Worm (Caenorhabditis elegans) whole organism, L1 larva: ENCODE measurements around the gene nhr-213.

Experiments used
- F16B12.6 ChIP-seq: fragments of 150-350 bp; optimal IDR thresholded peaks from 2 replicates; lab custom pipeline; 2014; ENCODE audit warnings: missing biosample characterization, missing genetic modification characterization
- aly-2 ChIP-seq: fragments of 150-350 bp; optimal IDR thresholded peaks from 2 replicates; lab custom pipeline; 2014; ENCODE audit warnings: missing biosample characterization, missing genetic modification characterization
- ama-1 ChIP-seq: fragments of 150-350 bp; optimal IDR thresholded peaks from 2 replicates; lab custom pipeline; 2014
- ceh-8 ChIP-seq: fragments of 200-800 bp; sonication (Bioruptor generic); optimal IDR thresholded peaks from 2 replicates; lab custom pipeline; 2018; ENCODE audit warnings: mild to moderate bottlenecking, missing genetic modification characterization, moderate library complexity, missing compliant biosample characterization
- ceh-88 ChIP-seq: fragments of 200-800 bp; sonication (Bioruptor generic); IDR thresholded peaks from 2 replicates; pipeline ENCODE4 v1.3.6; 2022; ENCODE audit warnings: missing genetic modification characterization, missing compliant biosample characterization
- ceh-90 ChIP-seq: sonication (generic microtip); optimal IDR thresholded peaks from 2 replicates; lab custom pipeline; 2016; ENCODE audit warnings: missing genetic modification characterization, missing compliant biosample characterization
- ces-1 ChIP-seq: fragments of 150-350 bp; optimal IDR thresholded peaks from 2 replicates; lab custom pipeline; 2014; ENCODE audit warnings: missing biosample characterization, missing genetic modification reagents, missing genetic modification characterization
- efl-1 ChIP-seq, 4 experiments: fragments of 150-350 bp; optimal IDR thresholded peaks in 3 of 4; peaks in 1 of 4; 1 replicate in 1 of 4; 2 replicates in 3 of 4; lab custom pipeline; 2014; ENCODE audit warnings: missing biosample characterization in 2 of 4, missing genetic modification characterization in 2 of 4, missing genetic modification reagents in 2 of 4
- egl-27 ChIP-seq, 2 experiments: fragments of 150-350 bp in 1 of 2; sonication (generic microtip); optimal IDR thresholded peaks; 3 replicates each; lab custom pipeline; 2017 to 2018; ENCODE audit warnings: missing biosample characterization in 2 of 2, missing genetic modification characterization in 2 of 2, missing genetic modification reagents in 2 of 2
- elt-2 ChIP-seq: sonication (generic microtip); optimal IDR thresholded peaks from 2 replicates; lab custom pipeline; 2016; ENCODE audit warnings: missing genetic modification characterization, mild to moderate bottlenecking, inconsistent platforms, missing compliant biosample characterization, missing genetic modification reagents
- ets-5 ChIP-seq: fragments of 200-800 bp; sonication (Bioruptor generic); IDR thresholded peaks from 2 replicates; pipeline ENCODE4 v1.3.6; 2022; ENCODE audit warnings: missing genetic modification characterization, missing compliant biosample characterization
- fkh-8 ChIP-seq: sonication (generic microtip); optimal IDR thresholded peaks from 2 replicates; lab custom pipeline; 2016; ENCODE audit warnings: mild to moderate bottlenecking, missing genetic modification characterization, missing compliant biosample characterization
- fos-1 ChIP-seq: fragments of 150-350 bp; optimal IDR thresholded peaks from 2 replicates; lab custom pipeline; 2014; ENCODE audit warnings: missing biosample characterization, missing genetic modification characterization
- lin-39 ChIP-seq: fragments of 150-350 bp; optimal IDR thresholded peaks from 2 replicates; lab custom pipeline; 2014; ENCODE audit warnings: missing biosample characterization, missing genetic modification reagents, missing genetic modification characterization
- lsy-2 ChIP-seq, 2 experiments: fragments of 150-350 bp; optimal IDR thresholded peaks; 2 replicates each; lab custom pipeline; 2014; ENCODE audit warnings: missing biosample characterization in 2 of 2, missing genetic modification characterization in 2 of 2
- mep-1 ChIP-seq: fragments of 150-350 bp; optimal IDR thresholded peaks from 2 replicates; lab custom pipeline; 2014; ENCODE audit warnings: missing biosample characterization, missing genetic modification characterization
- nhr-11 ChIP-seq: fragments of 150-350 bp; optimal IDR thresholded peaks from 2 replicates; lab custom pipeline; 2014; ENCODE audit warnings: missing biosample characterization, missing genetic modification characterization
- nhr-12 ChIP-seq: sonication (generic microtip); optimal IDR thresholded peaks from 2 replicates; lab custom pipeline; 2017; ENCODE audit warnings: missing biosample characterization, missing genetic modification characterization
- nhr-19 ChIP-seq: fragments of 200-800 bp; sonication (Bioruptor generic); conservative IDR thresholded peaks from 2 replicates; pipeline ENCODE4 v1.3.6; 2022; ENCODE audit warnings: missing genetic modification characterization, missing compliant biosample characterization
- nhr-28 ChIP-seq: fragments of 150-350 bp; optimal IDR thresholded peaks from 2 replicates; lab custom pipeline; 2014; ENCODE audit warnings: missing biosample characterization, missing genetic modification characterization
- nhr-84 ChIP-seq: sonication (generic microtip); optimal IDR thresholded peaks from 2 replicates; lab custom pipeline; 2017; ENCODE audit warnings: missing biosample characterization, missing genetic modification characterization
- pax-3 ChIP-seq: fragments of 200-800 bp; sonication (Bioruptor generic); optimal IDR thresholded peaks from 2 replicates; lab custom pipeline; 2018; ENCODE audit warnings: mild to moderate bottlenecking, missing genetic modification characterization, moderate library complexity, missing compliant biosample characterization
- pqm-1 ChIP-seq: sonication (generic microtip); optimal IDR thresholded peaks from 3 replicates; lab custom pipeline; 2017; ENCODE audit warnings: missing biosample characterization, missing genetic modification characterization
- rnt-1 ChIP-seq: sonication (generic microtip); optimal IDR thresholded peaks from 2 replicates; lab custom pipeline; 2016; ENCODE audit warnings: mild to moderate bottlenecking, missing genetic modification characterization, moderate library complexity, missing compliant biosample characterization
- snpc-4 ChIP-seq: fragments of 150-350 bp; optimal IDR thresholded peaks from 2 replicates; lab custom pipeline; 2014; ENCODE audit warnings: missing biosample characterization, missing genetic modification characterization
- sptf-1 ChIP-seq: fragments of 150-350 bp; optimal IDR thresholded peaks from 2 replicates; lab custom pipeline; 2014; ENCODE audit warnings: missing biosample characterization, missing genetic modification characterization
- sup-37 ChIP-seq: fragments of 200-800 bp; sonication (Bioruptor generic); optimal IDR thresholded peaks from 2 replicates; lab custom pipeline; 2018; ENCODE audit warnings: mild to moderate bottlenecking, missing genetic modification characterization, missing compliant biosample characterization
- tbx-2 ChIP-seq: sonication (generic microtip); optimal IDR thresholded peaks from 2 replicates; lab custom pipeline; 2016; ENCODE audit warnings: missing genetic modification characterization, missing compliant biosample characterization
- tlp-1 ChIP-seq: fragments of 150-350 bp; optimal IDR thresholded peaks from 2 replicates; lab custom pipeline; 2014; ENCODE audit warnings: missing biosample characterization, missing genetic modification characterization
- unc-130 ChIP-seq: fragments of 150-350 bp; optimal IDR thresholded peaks from 2 replicates; lab custom pipeline; 2017; ENCODE audit warnings: missing biosample characterization, missing genetic modification characterization, inconsistent platforms
- unc-86 ChIP-seq: sonication (generic microtip); optimal IDR thresholded peaks from 2 replicates; lab custom pipeline; 2016; ENCODE audit warnings: missing genetic modification characterization, missing compliant biosample characterization
- ztf-11 ChIP-seq, 2 experiments: sonication (generic microtip); optimal IDR thresholded peaks; 2 replicates each; lab custom pipeline; 2016 to 2017; ENCODE audit warnings: missing genetic modification characterization in 2 of 2, missing biosample characterization in 1 of 2, missing compliant biosample characterization in 1 of 2

Gene nhr-213

DNA sequence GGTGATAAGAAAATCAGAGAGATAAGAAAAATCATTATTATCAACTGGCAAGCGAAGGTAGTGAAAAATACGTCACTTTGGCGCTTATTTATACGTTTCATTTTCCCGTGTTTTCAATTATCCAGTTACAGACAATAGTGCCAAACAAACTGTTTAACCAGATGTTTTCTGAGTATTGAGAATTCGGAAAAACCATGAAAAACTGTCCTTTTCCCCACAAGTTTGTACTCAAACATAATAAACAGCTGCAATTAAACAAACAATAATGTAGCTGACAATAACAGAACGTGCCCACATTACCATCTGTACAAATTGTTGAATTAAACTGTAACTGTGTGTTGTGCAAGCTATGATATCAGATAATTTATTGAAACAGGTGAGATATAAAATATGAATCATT lies 9.0 kb upstream of the nhr-213 start, which contains the start of the genes F35E8.1 and F35E8.2:
Gene F35E8.1 (minus strand): TSS at position 101 of the 400 bp plus-strand sequence.
Gene F35E8.2 (plus strand): TSS at position 132 of the 400 bp plus-strand sequence.
- TF ChIP-seq elt-2 (tag; lab: Kevin White, UChicago) = peak; percentile 4
- TF ChIP-seq, all 84 proteins: peak for 1; not testable (repeated sequence) for 83

DNA sequence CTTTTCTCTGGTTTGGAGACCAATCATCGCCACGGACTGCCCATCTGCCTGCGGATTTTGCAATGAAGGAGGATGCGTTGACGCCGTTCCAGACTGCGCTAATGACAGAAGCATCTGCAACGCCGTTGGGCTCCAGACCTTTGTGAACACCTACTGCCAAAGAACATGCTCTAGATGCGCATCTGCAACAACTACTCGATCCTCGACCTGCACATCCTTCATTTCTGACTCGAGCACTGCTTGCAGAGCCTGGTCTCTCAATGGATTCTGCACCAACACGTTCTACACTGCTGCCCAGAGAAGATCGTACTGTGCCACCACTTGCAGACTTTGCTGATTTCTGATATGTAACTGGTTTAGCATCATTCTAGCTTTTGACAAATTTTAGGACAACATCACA lies 4.0 kb upstream of the nhr-213 start:
- TF ChIP-seq efl-1 (optimal IDR thresholded peaks at IDR 0.05; lab: Kevin White, UChicago) (no peak), efl-1 (GFP tag; optimal IDR thresholded peaks at IDR 0.05 in 1 of 2; lab: Kevin White, UChicago) (peak in 1 of 2 experiments; percentile 90), nhr-84 (no peak)

DNA sequence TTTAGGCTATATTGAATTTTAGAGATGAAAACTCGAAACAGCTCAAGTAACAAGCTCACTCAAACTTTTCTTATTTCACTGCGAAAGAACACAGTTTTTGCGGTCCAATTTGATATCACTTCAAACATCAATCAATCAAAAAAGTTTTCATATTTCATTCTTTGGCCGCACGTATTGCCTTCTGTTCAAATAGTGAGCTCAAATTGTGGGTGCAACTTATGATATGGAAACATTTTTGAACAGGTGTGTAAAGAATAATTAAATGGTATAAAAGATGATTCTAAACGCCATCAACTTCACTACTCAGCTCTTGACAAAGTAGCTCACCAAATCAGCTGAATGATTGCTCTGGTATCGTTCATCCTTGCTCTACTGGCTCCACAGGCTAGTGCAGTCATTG lies 3.1 kb upstream of the nhr-213 start, which contains the start of gene T06C12.14:
Gene T06C12.14 (plus strand): TSS at position 301 of the 400 bp plus-strand sequence.
- TF ChIP-seq unc-86 (tag; lab: Kevin White, UChicago) = no peak
- no peak for TF ChIP-seq snpc-4 (tag; lab: Kevin White, UChicago)
- no peak for TF ChIP-seq pqm-1 (tag; lab: Kevin White, UChicago)
- TF ChIP-seq, all 84 proteins: peak for 0

DNA sequence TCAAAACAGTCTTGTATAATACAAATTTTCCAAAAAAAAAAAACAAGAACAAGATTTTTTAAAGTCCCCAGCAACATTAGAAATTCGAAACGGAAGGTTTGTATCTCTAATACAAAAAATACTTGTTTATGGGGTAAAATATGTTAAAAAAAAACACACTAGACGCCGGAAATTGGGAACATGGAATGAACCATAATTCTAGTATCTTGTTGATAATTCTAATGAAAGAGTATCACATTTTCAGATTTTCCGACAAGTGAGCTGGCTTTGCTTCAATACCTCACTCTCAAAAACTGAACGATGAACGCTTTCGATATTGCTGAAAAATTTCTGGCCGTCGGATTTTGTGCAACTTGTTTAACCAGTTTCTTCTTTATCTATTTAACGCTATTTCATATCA lies 1.1 kb upstream of the nhr-213 start, which contains the start of gene str-60:
Gene str-60 (plus strand): TSS at position 301 of the 400 bp plus-strand sequence.
- TF ChIP-seq nhr-28 (tag; lab: Kevin White, UChicago) (no peak), ces-1 (GFP tag; lab: Kevin White, UChicago) (no peak), lsy-2 (tag; optimal IDR thresholded peaks at IDR 0.05; lab: Kevin White, UChicago) (no peak), tbx-2 (tag; lab: Kevin White, UChicago) (no peak)

DNA sequence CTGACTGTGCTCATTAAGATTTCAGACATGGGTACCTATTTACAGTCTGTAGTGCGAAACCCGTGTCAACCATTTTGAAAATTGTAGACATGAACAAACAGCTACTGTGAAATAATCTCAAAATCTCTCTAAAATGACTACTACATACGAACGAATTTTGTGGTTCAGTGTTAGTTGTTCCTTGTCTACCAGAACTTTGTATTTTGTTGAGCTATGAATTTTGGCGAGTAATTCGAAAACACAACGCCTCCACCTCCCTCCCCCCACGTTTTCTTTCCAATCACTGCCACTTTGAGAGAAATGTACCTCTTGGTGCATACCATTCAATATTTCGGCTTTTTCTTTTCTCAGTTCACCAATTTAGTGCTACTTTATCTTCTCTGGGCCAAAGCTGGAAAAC lies 3.9 kb downstream of the nhr-213 start, which contains the start of gene T06C12.11:
Gene T06C12.11 (plus strand): TSS at position 301 of the 400 bp plus-strand sequence.
- TF ChIP-seq nhr-28 (tag; lab: Kevin White, UChicago) (no peak), lin-39 (tag; lab: Kevin White, UChicago) (no peak), tlp-1 (tag; lab: Kevin White, UChicago) (no peak), mep-1 (no peak), nhr-19 (GFP tag; lab: Robert Waterston, UW) (no peak), aly-2 (tag; lab: Kevin White, UChicago) (no peak), rnt-1 (no peak), ceh-90 (tag; lab: Kevin White, UChicago) (no peak), fkh-8 (tag; lab: Kevin White, UChicago) (no peak), fos-1 (tag; lab: Kevin White, UChicago) (no peak), ztf-11 (tag; optimal IDR thresholded peaks at IDR 0.05; lab: Kevin White, UChicago) (no peak), pax-3 (tag; lab: Kevin White, UChicago) (no peak), ces-1 (GFP tag; lab: Kevin White, UChicago) (no peak), ets-5 (GFP tag; lab: Robert Waterston, UW) (no peak), sptf-1 (tag; lab: Kevin White, UChicago) (no peak), ceh-8 (GFP tag; lab: Kevin White, UChicago) (no peak), F16B12.6 (tag; lab: Kevin White, UChicago) (no peak)

DNA sequence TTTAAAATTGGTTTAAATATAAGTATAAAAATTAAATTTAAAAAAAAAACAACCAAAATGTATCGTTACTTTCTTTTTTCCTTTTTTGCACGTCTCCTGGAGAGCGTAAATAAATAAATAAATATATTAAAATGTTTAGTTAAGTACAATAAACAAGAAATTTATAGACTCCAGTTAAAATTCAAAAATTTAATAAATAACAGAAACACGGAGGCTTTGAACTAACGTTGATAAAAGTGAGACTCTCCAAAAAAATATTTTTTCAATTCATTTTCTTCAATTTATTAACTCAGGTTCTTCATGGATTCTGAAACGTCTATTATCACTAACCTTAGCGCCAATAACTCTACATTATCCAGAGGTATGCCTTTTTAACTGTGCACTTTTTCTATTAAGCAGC lies 4.8 kb downstream of the nhr-213 start, which contains the start of gene T06C12.12:
Gene T06C12.12 (plus strand): TSS at position 301 of the 400 bp plus-strand sequence.
- no peak for TF ChIP-seq unc-130
- no peak for TF ChIP-seq aly-2 (tag; lab: Kevin White, UChicago)
- no peak for TF ChIP-seq pax-3 (tag; lab: Kevin White, UChicago)
- no peak for TF ChIP-seq sup-37 (GFP tag; lab: Kevin White, UChicago)
- TF ChIP-seq efl-1 (optimal IDR thresholded peaks at IDR 0.05; lab: Kevin White, UChicago) = no peak
- no peak for TF ChIP-seq efl-1 (GFP tag; optimal IDR thresholded peaks at IDR 0.05 in 1 of 2; lab: Kevin White, UChicago)
- TF ChIP-seq ceh-88 = no peak
- TF ChIP-seq F16B12.6 (tag; lab: Kevin White, UChicago) = no peak
- TF ChIP-seq nhr-12 = no peak
- TF ChIP-seq nhr-11 (tag; lab: Kevin White, UChicago) = no peak
- TF ChIP-seq egl-27 (tag; optimal IDR thresholded peaks at IDR 0.05; lab: Kevin White, UChicago) = no peak
- TF ChIP-seq lsy-2 (tag; optimal IDR thresholded peaks at IDR 0.05; lab: Kevin White, UChicago) = no peak
- TF ChIP-seq tlp-1 (tag; lab: Kevin White, UChicago) = no peak
- TF ChIP-seq pqm-1 (tag; lab: Kevin White, UChicago) = no peak
- TF ChIP-seq fos-1 (tag; lab: Kevin White, UChicago) = no peak
- no peak for TF ChIP-seq ets-5 (GFP tag; lab: Robert Waterston, UW)
- TF ChIP-seq ama-1 (lab: Kevin White, UChicago) = no peak
